Worm (Caenorhabditis elegans) whole organism, young adult: Measurements from ENCODE around the gene inx-8.

Experiments
- F33H1.4 ChIP-seq: fragments of 200-800 bp; sonication (Bioruptor generic); IDR thresholded peaks from 2 replicates; pipeline ENCODE4 v1.3.6; 2022; ENCODE audit warnings: missing genetic modification reagents, missing genetic modification characterization, missing compliant biosample characterization
- dpl-1 ChIP-seq: fragments of 150-350 bp; optimal IDR thresholded peaks from 2 replicates; lab custom pipeline; 2014; ENCODE audit warnings: missing biosample characterization, missing genetic modification reagents, missing genetic modification characterization
- lin-54 ChIP-seq: fragments of 200-800 bp; sonication (Bioruptor generic); optimal IDR thresholded peaks from 2 replicates; lab custom pipeline; 2018; ENCODE audit warnings: mild to moderate bottlenecking, missing genetic modification characterization, missing compliant biosample characterization
- rpc-1 ChIP-seq, 2 experiments: fragments of 150-350 bp in 1 of 2; sonication (generic microtip) in 1 of 2; optimal IDR thresholded peaks; 2 replicates each; lab custom pipeline; 2014 to 2018; ENCODE audit warnings: missing biosample characterization in 1 of 2, missing genetic modification characterization in 1 of 2, missing genetic modification reagents in 1 of 2, missing genotype in 1 of 2

DNA sequence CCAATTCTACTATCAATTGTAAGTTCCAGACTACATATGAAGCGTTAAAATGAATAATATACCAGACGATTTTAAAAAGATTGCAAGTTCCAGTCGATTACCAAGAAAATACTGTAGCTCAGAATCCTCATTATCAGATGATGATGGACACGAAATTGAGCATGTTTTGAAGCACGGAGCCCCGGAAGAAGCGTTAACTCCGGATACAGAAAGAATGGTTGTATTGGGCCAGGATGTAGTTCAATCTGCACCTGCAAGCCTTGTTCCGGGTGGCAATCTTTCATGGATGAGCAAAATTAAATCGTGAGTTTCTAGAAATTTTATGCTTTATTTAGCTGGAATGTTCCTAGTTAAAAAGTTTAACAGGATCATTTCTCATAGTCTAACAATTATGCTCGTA lies 5.6 kb upstream of the inx-8 start, which contains the start of gene atg-4.2:
- TF ChIP-seq F33H1.4 (no peak), rpc-1 (optimal IDR thresholded peaks at IDR 0.05; lab: Kevin White, UChicago) (no peak), rpc-1 (tag; optimal IDR thresholded peaks at IDR 0.05; lab: Kevin White, UChicago) (no peak), dpl-1 (GFP tag; lab: Kevin White, UChicago) (no peak), lin-54 (GFP tag; lab: Kevin White, UChicago) (no peak)
